Fruit fly (Drosophila melanogaster): Measurements from ENCODE around the gene BomBc3.

- no peak for TF ChIP-seq pan (optimal IDR thresholded peaks at IDR 0.05)
- no peak for TF ChIP-seq psq (optimal IDR thresholded peaks at IDR 0.05)
- no peak for TF ChIP-seq EcR (GFP tag; optimal IDR thresholded peaks at IDR 0.05)
These were observed 46.6 kb downstream of the BomBc3 start, which contains the start of gene SKIP for dm6 chr3R:22133337-22134014.

Data from whole organism.